Worm (Caenorhabditis elegans): ENCODE results near the gene lag-1.
A peak's percentile ranks its signal among the peaks of the same experiment; 100 is the strongest.

Gene lag-1

DNA sequence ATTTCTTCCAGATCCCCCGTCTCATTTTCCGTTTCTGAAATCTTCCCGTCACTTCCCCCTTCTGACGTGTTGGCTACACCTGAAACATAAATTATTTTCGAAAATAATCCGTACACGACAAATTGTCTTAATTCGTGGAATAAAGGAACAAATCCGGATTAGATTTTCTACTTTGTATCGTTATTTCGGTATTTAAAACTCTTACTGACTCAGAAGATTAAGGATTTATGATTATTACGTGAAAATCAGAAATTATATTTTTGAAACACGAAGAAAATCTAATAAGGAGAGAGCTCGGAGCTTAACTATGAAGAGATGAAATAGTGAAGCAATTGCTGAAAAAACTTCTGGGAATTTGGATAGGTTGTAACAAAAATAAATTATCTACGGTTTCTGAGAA is 54.2 kb downstream of the lag-1 start:
- no peak for TF ChIP-seq R02D3.7 (tag; optimal IDR thresholded peaks at IDR 0.05)
- no peak for TF ChIP-seq unc-62 (GFP tag; optimal IDR thresholded peaks at IDR 0.05)
- no peak for TF ChIP-seq hmg-11 (tag; optimal IDR thresholded peaks at IDR 0.05)
- TF ChIP-seq jun-1 (tag; optimal IDR thresholded peaks at IDR 0.05) = no peak
- no peak for TF ChIP-seq nhr-11 (tag; optimal IDR thresholded peaks at IDR 0.05)
- TF ChIP-seq mml-1 (tag; optimal IDR thresholded peaks at IDR 0.05) = no peak
- no peak for TF ChIP-seq lin-39 (tag; optimal IDR thresholded peaks at IDR 0.05)

DNA sequence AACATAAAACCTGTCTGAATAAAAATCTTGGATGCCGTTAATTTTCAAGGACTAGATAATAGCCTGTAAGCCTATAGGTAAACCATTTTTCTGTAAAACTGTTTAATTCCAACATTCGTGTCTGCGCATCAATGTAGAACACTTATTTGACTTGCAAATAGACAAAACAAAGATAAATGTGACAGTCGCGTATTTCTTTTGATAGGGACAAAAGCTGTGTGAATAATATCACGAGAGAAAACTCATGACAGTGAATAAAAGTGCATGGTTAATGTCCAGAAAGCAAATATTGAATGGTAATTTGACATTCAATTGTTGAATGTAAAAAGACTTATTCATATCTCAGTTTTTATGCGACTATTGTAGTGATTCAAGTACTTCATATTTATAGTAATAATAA is 56.3 kb downstream of the lag-1 start, which contains the start of gene C11D2.3:
Gene C11D2.3, plus strand, starts transcription at position 301 of the 400 bp plus-strand sequence.
- no peak for TF ChIP-seq unc-62 (GFP tag; optimal IDR thresholded peaks at IDR 0.05)
- no peak for TF ChIP-seq skn-1 (tag; optimal IDR thresholded peaks at IDR 0.05)
- TF ChIP-seq nhr-11 (tag; optimal IDR thresholded peaks at IDR 0.05) = no peak
- no peak for TF ChIP-seq snpc-4 (tag; optimal IDR thresholded peaks at IDR 0.05)
- no peak for TF ChIP-seq ceh-82 (tag; optimal IDR thresholded peaks at IDR 0.05)
- no peak for TF ChIP-seq unc-39 (tag; optimal IDR thresholded peaks at IDR 0.05)
- no peak for TF ChIP-seq lsy-12 (tag; optimal IDR thresholded peaks at IDR 0.05)
- TF ChIP-seq pha-4 (tag; optimal IDR thresholded peaks at IDR 0.05) = no peak
- TF ChIP-seq lin-15B (tag; optimal IDR thresholded peaks at IDR 0.05) = no peak
- no peak for TF ChIP-seq elt-2 (tag; optimal IDR thresholded peaks at IDR 0.05)
- TF ChIP-seq nhr-43 (tag; optimal IDR thresholded peaks at IDR 0.05; ENCODE audit: poor library complexity, severe bottlenecking) = no peak
- no peak for TF ChIP-seq elt-3 (tag; optimal IDR thresholded peaks at IDR 0.05)
- no peak for TF ChIP-seq ceh-9 (tag; optimal IDR thresholded peaks at IDR 0.05)
- TF ChIP-seq ama-1 (optimal IDR thresholded peaks at IDR 0.05) = no peak
- no peak for TF ChIP-seq ceh-16 (tag; optimal IDR thresholded peaks at IDR 0.05)
- TF ChIP-seq nhr-12 (tag; optimal IDR thresholded peaks at IDR 0.05) = no peak

DNA sequence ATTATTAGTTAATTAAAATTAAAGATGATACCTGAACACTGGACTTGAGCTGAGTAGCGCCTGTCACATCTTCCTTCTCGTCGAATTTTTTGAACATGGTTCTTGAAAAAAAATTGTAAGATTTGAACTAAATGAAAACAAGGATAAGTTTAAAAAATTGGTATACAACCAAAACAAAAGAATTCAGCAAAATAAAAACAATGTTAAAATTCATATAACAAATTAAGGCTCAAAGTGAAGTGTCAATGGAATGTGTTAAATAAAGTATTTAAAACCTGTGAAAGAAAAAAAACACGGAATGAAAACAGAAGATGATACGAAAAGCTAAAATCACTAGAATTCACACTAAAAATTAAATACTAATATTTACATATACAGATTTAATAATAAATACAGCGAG is 60.1 kb downstream of the lag-1 start, which contains the start of gene C11D2.7:
Gene C11D2.7, minus strand, starts transcription at position 101 of the 400 bp plus-strand sequence.
- TF ChIP-seq eor-1 (tag; optimal IDR thresholded peaks at IDR 0.05) = no peak
- TF ChIP-seq fkh-10 (GFP tag; optimal IDR thresholded peaks at IDR 0.05) = no peak
- TF ChIP-seq egl-27 (tag; optimal IDR thresholded peaks at IDR 0.05) = no peak
- TF ChIP-seq unc-62 (GFP tag; optimal IDR thresholded peaks at IDR 0.05) = no peak
- no peak for TF ChIP-seq ZK546.5 (tag; optimal IDR thresholded peaks at IDR 0.05)
- TF ChIP-seq egl-5 (tag; optimal IDR thresholded peaks at IDR 0.05) = no peak
- no peak for TF ChIP-seq unc-39 (tag; optimal IDR thresholded peaks at IDR 0.05)
- no peak for TF ChIP-seq nfya-1 (tag; optimal IDR thresholded peaks at IDR 0.05; ENCODE audit: insufficient read depth)
- TF ChIP-seq nhr-12 (tag; optimal IDR thresholded peaks at IDR 0.05) = no peak
- no peak for TF ChIP-seq lin-39 (tag; optimal IDR thresholded peaks at IDR 0.05)
- TF ChIP-seq sea-2 (GFP tag; optimal IDR thresholded peaks at IDR 0.05) = no peak
- TF ChIP-seq R02D3.7 (tag; optimal IDR thresholded peaks at IDR 0.05) = no peak
- no peak for TF ChIP-seq jun-1 (tag; optimal IDR thresholded peaks at IDR 0.05)
- TF ChIP-seq elt-1 (tag; optimal IDR thresholded peaks at IDR 0.05) = no peak
- TF ChIP-seq nhr-76 (tag; optimal IDR thresholded peaks at IDR 0.05) = no peak

DNA sequence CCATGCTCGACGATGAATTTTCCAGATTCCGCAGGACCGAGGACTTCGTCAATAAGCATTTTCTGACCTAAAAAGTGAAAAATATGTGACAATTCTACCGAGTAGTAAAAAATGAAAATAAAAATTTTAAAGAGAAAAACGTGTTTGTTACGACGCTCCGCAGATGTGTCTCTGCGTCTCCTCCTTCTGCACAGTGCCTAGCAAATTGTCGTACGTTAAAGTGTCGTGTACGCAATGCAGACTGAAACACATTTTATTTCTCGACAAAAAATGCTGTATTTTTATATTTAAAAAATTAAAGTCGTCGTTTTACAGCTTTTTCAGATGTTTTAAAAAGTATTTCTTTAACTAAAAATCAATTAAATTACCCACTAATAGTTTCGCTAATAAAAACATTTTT is 61.6 kb downstream of the lag-1 start, which contains the start of gene C11D2.4:
Gene C11D2.4, minus strand, starts transcription at position 128 of the 400 bp plus-strand sequence.
- TF ChIP-seq ceh-82 (tag; optimal IDR thresholded peaks at IDR 0.05) (no peak), mdl-1 (tag; optimal IDR thresholded peaks at IDR 0.05) (no peak), pha-4 (tag; optimal IDR thresholded peaks at IDR 0.05) (peak; percentile 53), elt-2 (tag; optimal IDR thresholded peaks at IDR 0.05) (no peak), mml-1 (tag; optimal IDR thresholded peaks at IDR 0.05) (no peak), hmg-11 (tag; optimal IDR thresholded peaks at IDR 0.05) (peak; percentile 46), nhr-76 (tag; optimal IDR thresholded peaks at IDR 0.05) (no peak), nhr-11 (tag; optimal IDR thresholded peaks at IDR 0.05) (no peak), nhr-12 (tag; optimal IDR thresholded peaks at IDR 0.05) (no peak), snpc-4 (tag; optimal IDR thresholded peaks at IDR 0.05) (peak; percentile 48), ztf-4 (tag; optimal IDR thresholded peaks at IDR 0.05) (no peak), elt-3 (tag; optimal IDR thresholded peaks at IDR 0.05) (no peak), nhr-77 (tag; optimal IDR thresholded peaks at IDR 0.05) (no peak), ztf-11 (tag; optimal IDR thresholded peaks at IDR 0.05) (no peak), ceh-16 (tag; optimal IDR thresholded peaks at IDR 0.05) (no peak), nhr-25 (tag; optimal IDR thresholded peaks at IDR 0.05) (no peak), nfya-1 (tag; optimal IDR thresholded peaks at IDR 0.05; ENCODE audit: insufficient read depth) (peak; percentile 54), aly-2 (tag; optimal IDR thresholded peaks at IDR 0.05) (no peak), skn-1 (tag; optimal IDR thresholded peaks at IDR 0.05) (peak; percentile 49), tbx-2 (tag; optimal IDR thresholded peaks at IDR 0.05) (no peak), sea-2 (GFP tag; optimal IDR thresholded peaks at IDR 0.05) (no peak), nhr-23 (tag; optimal IDR thresholded peaks at IDR 0.05) (no peak), fkh-2 (tag; optimal IDR thresholded peaks at IDR 0.05) (no peak), R02D3.7 (tag; optimal IDR thresholded peaks at IDR 0.05) (peak; percentile 13), fos-1 (tag; optimal IDR thresholded peaks at IDR 0.05) (no peak), unc-62 (GFP tag; optimal IDR thresholded peaks at IDR 0.05) (no peak), nhr-67 (tag; optimal IDR thresholded peaks at IDR 0.05) (no peak), jun-1 (tag; optimal IDR thresholded peaks at IDR 0.05) (no peak), zag-1 (tag; optimal IDR thresholded peaks at IDR 0.05) (no peak), elt-1 (tag; optimal IDR thresholded peaks at IDR 0.05) (no peak), ZK546.5 (tag; optimal IDR thresholded peaks at IDR 0.05) (no peak), nhr-43 (tag; optimal IDR thresholded peaks at IDR 0.05; ENCODE audit: poor library complexity, severe bottlenecking) (no peak), ceh-28 (tag; optimal IDR thresholded peaks at IDR 0.05) (no peak), daf-12 (tag; optimal IDR thresholded peaks at IDR 0.05) (no peak), unc-39 (tag; optimal IDR thresholded peaks at IDR 0.05) (no peak), pqm-1 (tag; optimal IDR thresholded peaks at IDR 0.05) (no peak)
